Fruit fly (Drosophila melanogaster) whole organism, wandering third instar larva: Measurements from ENCODE around the gene CG43077.

Experiments used
- Abd-B ChIP-seq: fragments of >200 bp; optimal IDR thresholded peaks from 2 replicates; lab custom pipeline; 2017; ENCODE audit warnings: missing biosample characterization, missing genetic modification characterization
- CG32264 ChIP-seq: fragments of 200-800 bp; sonication (Bioruptor generic); optimal IDR thresholded peaks from 2 replicates; lab custom pipeline; 2016; ENCODE audit warnings: missing biosample characterization, missing genetic modification characterization
- GATAd ChIP-seq: sonication (Bioruptor generic); optimal IDR thresholded peaks from 2 replicates; lab custom pipeline; 2016; ENCODE audit warnings: missing biosample characterization, missing genetic modification characterization
- Hr83 ChIP-seq: fragments of 200-300 bp; sonication (Bioruptor generic); optimal IDR thresholded peaks from 2 replicates; lab custom pipeline; 2016; ENCODE audit warnings: missing biosample characterization, mild to moderate bottlenecking, missing genetic modification characterization, moderate library complexity; ENCODE audit not compliant: poor library complexity, severe bottlenecking
- Jra ChIP-seq: sonication (Bioruptor generic); optimal IDR thresholded peaks from 2 replicates; lab custom pipeline; 2016; ENCODE audit warnings: missing biosample characterization, missing genetic modification characterization
- Myc ChIP-seq: fragments of >200 bp; optimal IDR thresholded peaks from 2 replicates; lab custom pipeline; 2017
- OdsH ChIP-seq: fragments of 200-800 bp; sonication (Bioruptor generic); optimal IDR thresholded peaks from 2 replicates; lab custom pipeline; 2016; ENCODE audit warnings: missing biosample characterization, mild to moderate bottlenecking, missing genetic modification characterization
- dl ChIP-seq, 2 experiments: fragments of 175-275, 200-275 bp in 1 of 2; fragments of 200-275 bp in 1 of 2; sonication (Bioruptor generic); optimal IDR thresholded peaks; lab custom pipeline; 2018; ENCODE audit warnings: mild to moderate bottlenecking in 2 of 2, missing biosample characterization in 2 of 2, missing genetic modification characterization in 2 of 2, moderate library complexity in 2 of 2; ENCODE audit not compliant: partially characterized antibody in 2 of 2, insufficient read depth in 1 of 2
- dsf ChIP-seq: sonication (Bioruptor generic); optimal IDR thresholded peaks from 2 replicates; lab custom pipeline; 2016; ENCODE audit warnings: missing biosample characterization, missing genetic modification characterization, borderline replicate concordance
- foxo ChIP-seq, 2 experiments: fragments of 200-800 bp; sonication (Bioruptor generic); optimal IDR thresholded peaks; 2 replicates in 1 of 2; 3 replicates in 1 of 2; lab custom pipeline; 2016 to 2017; ENCODE audit warnings: missing biosample characterization in 2 of 2, missing genetic modification characterization in 2 of 2
- rgr ChIP-seq: fragments of 200-800 bp; sonication (Bioruptor generic); optimal IDR thresholded peaks from 3 replicates; lab custom pipeline; 2016; ENCODE audit warnings: missing biosample characterization, mild to moderate bottlenecking, missing genetic modification characterization
- woc ChIP-seq: sonication (Bioruptor generic); optimal IDR thresholded peaks from 2 replicates; lab custom pipeline; 2016; ENCODE audit warnings: missing biosample characterization, mild to moderate bottlenecking, missing genetic modification characterization

The CG43077 gene

DNA sequence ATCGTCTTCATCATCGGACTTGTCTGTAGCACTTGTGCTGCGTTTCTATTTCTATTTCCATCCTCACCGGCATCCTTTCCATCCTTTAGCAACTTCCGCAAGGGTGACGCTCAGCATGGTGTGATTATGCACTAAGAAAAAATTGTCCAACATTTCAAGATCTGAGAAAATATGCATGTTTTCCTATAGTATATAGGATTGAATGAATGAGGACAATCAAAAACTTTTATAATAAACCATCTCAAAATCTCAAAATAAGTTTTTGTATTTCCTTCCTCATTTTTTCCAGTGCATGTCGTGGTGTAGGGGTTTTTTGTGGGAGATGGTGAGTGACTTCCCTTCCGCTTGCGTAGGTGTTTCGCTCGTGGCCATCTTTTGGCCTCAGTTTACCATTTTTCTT lies 46.9 kb downstream of the CG43077 start:
- TF ChIP-seq Myc (lab: Kevin White, UChicago) (no peak), woc (GFP tag; lab: Kevin White, UChicago) (no peak), Jra (no peak), GATAd (no peak), dl (GFP tag; optimal IDR thresholded peaks at IDR 0.05; lab: Kevin White, UChicago; ENCODE audit: insufficient read depth in 1 of 2, partially characterized antibody in 2 of 2) (no peak), foxo (GFP tag; optimal IDR thresholded peaks at IDR 0.05; lab: Kevin White, UChicago) (no peak), rgr (GFP tag; lab: Kevin White, UChicago) (no peak), Hr83 (GFP tag; lab: Kevin White, UChicago) (no peak), dsf (GFP tag; lab: Kevin White, UChicago) (no peak), Abd-B (GFP tag; lab: Kevin White, UChicago) (no peak), CG32264 (GFP tag; lab: Kevin White, UChicago) (no peak), OdsH (GFP tag; lab: Kevin White, UChicago) (no peak)
